Worm (Caenorhabditis elegans): Measurements from ENCODE around the gene srx-44.
A peak's percentile ranks its signal among the peaks of the same experiment; 100 is the strongest.

The srx-44 gene

DNA sequence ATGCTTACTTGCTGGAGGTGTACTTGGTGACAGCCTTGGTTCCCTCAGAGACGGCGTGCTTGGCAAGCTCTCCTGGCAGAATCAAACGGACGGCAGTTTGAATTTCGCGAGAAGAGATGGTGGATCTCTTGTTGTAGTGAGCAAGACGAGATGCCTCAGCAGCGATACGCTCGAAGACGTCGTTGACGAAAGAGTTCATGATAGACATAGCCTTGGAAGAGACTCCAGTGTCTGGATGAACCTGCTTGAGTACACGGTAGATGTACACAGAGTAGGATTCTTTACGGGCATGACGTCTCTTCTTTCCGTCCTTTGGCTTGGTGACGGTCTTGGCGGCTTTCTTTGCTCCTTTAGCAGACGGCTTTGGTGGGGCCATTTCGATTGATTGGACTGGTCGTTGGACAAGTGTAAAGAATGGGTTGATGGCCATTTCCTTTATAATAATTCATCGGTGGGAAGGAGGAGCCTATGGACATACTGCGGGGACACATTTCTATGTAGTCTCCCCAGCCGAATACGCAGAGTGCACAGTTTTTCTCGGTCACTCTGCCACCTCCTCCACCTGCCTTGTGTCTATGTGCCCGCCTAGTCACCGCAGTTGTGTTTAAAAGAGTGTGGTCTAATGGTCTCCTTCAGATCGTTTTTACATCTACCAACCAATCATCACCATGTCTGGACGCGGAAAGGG lies 20.1 kb downstream of the srx-44 start, which contains the start of the genes his-4 and his-3:
TSS of gene his-4 (minus strand) at position 376 of the 688 bp plus-strand sequence.
TSS of gene his-3 (plus strand) at position 669 of the 688 bp plus-strand sequence.
- TF ChIP-seq ztf-11 (tag; optimal IDR thresholded peaks at IDR 0.05) = peak in 1 of 2 experiments; percentile 92
- peak; percentile 69 for TF ChIP-seq nhr-20 (tag; optimal IDR thresholded peaks at IDR 0.05)
- TF ChIP-seq grh-1 (GFP tag; IDR thresholded peaks at IDR 0.05) = peak; percentile 78
- TF ChIP-seq dpl-1 (GFP tag; optimal IDR thresholded peaks at IDR 0.05) = peak in 1 of 3 experiments; percentile 23
- peak in 1 of 2 experiments; percentile 7 for TF ChIP-seq lin-35 (GFP tag; optimal IDR thresholded peaks at IDR 0.05)
- TF ChIP-seq nhr-19 (GFP tag; conservative IDR thresholded peaks at IDR 0.05) = peak; percentile 18; the same call in 1 of the 2 replicates
- TF ChIP-seq xbp-1 (tag; optimal IDR thresholded peaks at IDR 0.05) = peak; percentile 38
- TF ChIP-seq mep-1 (tag; optimal IDR thresholded peaks at IDR 0.05) = peak; percentile 30
- TF ChIP-seq lin-14 (GFP tag; optimal IDR thresholded peaks at IDR 0.05) = peak; percentile 79
- peak; percentile 15 for TF ChIP-seq blmp-1 (tag; optimal IDR thresholded peaks at IDR 0.05)
- TF ChIP-seq rnt-1 (tag; optimal IDR thresholded peaks at IDR 0.05) = peak; percentile 27
- TF ChIP-seq unc-86 (tag; optimal IDR thresholded peaks at IDR 0.05) = peak; percentile 43
- TF ChIP-seq ztf-4 (tag; optimal IDR thresholded peaks at IDR 0.05) = peak; percentile 35
- TF ChIP-seq tbx-2 (tag; optimal IDR thresholded peaks at IDR 0.05) = peak; percentile 20
- peak; percentile 54 for TF ChIP-seq snu-23 (GFP tag; optimal IDR thresholded peaks at IDR 0.05)
- TF ChIP-seq nhr-47 (tag; optimal IDR thresholded peaks at IDR 0.05) = peak; percentile 56
- TF ChIP-seq efl-1 (optimal IDR thresholded peaks at IDR 0.05) = peak; percentile 25 to 52
- peak in 1 of 2 experiments; percentile 29 for TF ChIP-seq efl-1 (GFP tag; optimal IDR thresholded peaks at IDR 0.05 in 1 of 2)
- peak; percentile 90 for TF ChIP-seq nhr-85 (tag)
- peak; percentile 76 for TF ChIP-seq swsn-7 (tag; optimal IDR thresholded peaks at IDR 0.05)
- peak; percentile 60 for TF ChIP-seq efl-3 (GFP tag; optimal IDR thresholded peaks at IDR 0.05)
- peak; percentile 76 for TF ChIP-seq nhr-90 (tag; optimal IDR thresholded peaks at IDR 0.05; ENCODE audit: poor library complexity)
- peak; percentile 15 for TF ChIP-seq C16A3.4 (tag; optimal IDR thresholded peaks at IDR 0.05)
- TF ChIP-seq nhr-71 (tag; optimal IDR thresholded peaks at IDR 0.05) = peak; percentile 69

- no peak for TF ChIP-seq hlh-17 (GFP tag; optimal IDR thresholded peaks at IDR 0.05; ENCODE audit: borderline replicate concordance)
- no peak for TF ChIP-seq hpl-2 (GFP tag; optimal IDR thresholded peaks at IDR 0.05)
- peak; percentile 18 to 35 (median 19) for TF ChIP-seq dpl-1 (GFP tag; optimal IDR thresholded peaks at IDR 0.05)
- TF ChIP-seq ceh-88 (GFP tag; IDR thresholded peaks at IDR 0.05) = no peak
- no peak for TF ChIP-seq aly-2 (tag; optimal IDR thresholded peaks at IDR 0.05)
- peak; percentile 1 for TF ChIP-seq mep-1 (tag; optimal IDR thresholded peaks at IDR 0.05)
- TF ChIP-seq hlh-4 (tag; optimal IDR thresholded peaks at IDR 0.05) = no peak
- TF ChIP-seq elt-2 (tag; optimal IDR thresholded peaks at IDR 0.05) = no peak
- TF ChIP-seq ceh-90 (tag; optimal IDR thresholded peaks at IDR 0.05) = no peak
- no peak for TF ChIP-seq blmp-1 (tag; optimal IDR thresholded peaks at IDR 0.05)
- no peak for TF ChIP-seq vab-15 (tag; optimal IDR thresholded peaks at IDR 0.05)
- no peak for TF ChIP-seq nhr-76 (tag; optimal IDR thresholded peaks at IDR 0.05)
- peak; percentile 23 for TF ChIP-seq nhr-71 (tag; optimal IDR thresholded peaks at IDR 0.05)
- no peak for TF ChIP-seq tbx-2 (tag; optimal IDR thresholded peaks at IDR 0.05)
- no peak for TF ChIP-seq nhr-11 (tag; optimal IDR thresholded peaks at IDR 0.05)
- peak; percentile 23 for TF ChIP-seq xbp-1 (tag; optimal IDR thresholded peaks at IDR 0.05)
- TF ChIP-seq ama-1 (optimal IDR thresholded peaks at IDR 0.05) = no peak
- no peak for TF ChIP-seq fos-1 (tag; optimal IDR thresholded peaks at IDR 0.05)
- no peak for TF ChIP-seq nhr-84 (tag; optimal IDR thresholded peaks at IDR 0.05)
- no peak for TF ChIP-seq ztf-4 (tag; optimal IDR thresholded peaks at IDR 0.05)
- TF ChIP-seq lsy-2 (tag; optimal IDR thresholded peaks at IDR 0.05) = peak in 1 of 2 experiments; percentile 19
- TF ChIP-seq mab-9 (GFP tag; IDR thresholded peaks at IDR 0.05) = no peak
- no peak for TF ChIP-seq jun-1 (tag; optimal IDR thresholded peaks at IDR 0.05)
- TF ChIP-seq zag-1 (tag; optimal IDR thresholded peaks at IDR 0.05) = no peak
- TF ChIP-seq nhr-20 (tag; optimal IDR thresholded peaks at IDR 0.05) = no peak
- no peak for TF ChIP-seq lin-35 (GFP tag; optimal IDR thresholded peaks at IDR 0.05)
- no peak for TF ChIP-seq mdl-1 (tag; optimal IDR thresholded peaks at IDR 0.05)
- TF ChIP-seq ets-5 (GFP tag; IDR thresholded peaks at IDR 0.05) = no peak
- no peak for TF ChIP-seq skn-1 (tag; optimal IDR thresholded peaks at IDR 0.05)
- TF ChIP-seq lin-14 (GFP tag; optimal IDR thresholded peaks at IDR 0.05) = peak; percentile 3
- no peak for TF ChIP-seq lin-15B (tag; optimal IDR thresholded peaks at IDR 0.05)
- TF ChIP-seq tlp-1 (tag; optimal IDR thresholded peaks at IDR 0.05) = no peak
- peak in 1 of 2 experiments; percentile 10 for TF ChIP-seq efl-1 (optimal IDR thresholded peaks at IDR 0.05)
- no peak for TF ChIP-seq efl-1 (GFP tag; optimal IDR thresholded peaks at IDR 0.05 in 1 of 2)
- no peak for TF ChIP-seq nhr-28 (tag; optimal IDR thresholded peaks at IDR 0.05)
- TF ChIP-seq ceh-82 (tag; optimal IDR thresholded peaks at IDR 0.05) = no peak
- peak; percentile 2 for TF ChIP-seq nhr-90 (tag; optimal IDR thresholded peaks at IDR 0.05; ENCODE audit: poor library complexity)
- no peak for TF ChIP-seq lir-3 (tag; optimal IDR thresholded peaks at IDR 0.05; ENCODE audit: poor library complexity)
Observed at ce11 chrV:16041412-16041811, 21.3 kb downstream of the srx-44 start.
